Fruit fly (Drosophila melanogaster) whole organism, embryonic: ENCODE data around the gene CG4438.

Source experiments
- Adf1 ChIP-seq: fragments of 200-800 bp; sonication (Bioruptor generic); IDR thresholded peaks from 2 replicates; pipeline ENCODE4 v1.3.6; 2022; ENCODE audit warnings: missing biosample characterization, missing genetic modification characterization
- B-H2 ChIP-seq: fragments of 200-800 bp; sonication (Bioruptor generic); optimal IDR thresholded peaks from 2 replicates; lab custom pipeline; 2018; ENCODE audit warnings: missing biosample characterization, mild to moderate bottlenecking, missing genetic modification characterization
- CG10366 ChIP-seq: fragments of 200-800 bp; sonication (Bioruptor generic); IDR thresholded peaks from 2 replicates; pipeline ENCODE4 v1.3.6; 2022; ENCODE audit warnings: missing biosample characterization, missing genetic modification characterization
- CG10431 ChIP-seq: fragments of 200-800 bp; sonication (Bioruptor generic); optimal IDR thresholded peaks from 3 replicates; lab custom pipeline; 2018; ENCODE audit warnings: missing biosample characterization, mild to moderate bottlenecking, missing genetic modification characterization
- CG12236 ChIP-seq: fragments of 200-800 bp; sonication (Bioruptor generic); optimal IDR thresholded peaks from 2 replicates; lab custom pipeline; 2016; ENCODE audit warnings: missing biosample characterization, missing genetic modification characterization
- CG14441 ChIP-seq: fragments of 200-800 bp; sonication (Bioruptor generic); IDR thresholded peaks from 2 replicates; pipeline ENCODE4 v1.3.6; 2022; ENCODE audit warnings: missing biosample characterization, missing genetic modification characterization
- CG15011 ChIP-seq: fragments of 200-800 bp; sonication (Bioruptor generic); optimal IDR thresholded peaks from 3 replicates; lab custom pipeline; 2018; ENCODE audit warnings: missing biosample characterization, mild to moderate bottlenecking, missing genetic modification characterization
- CG15073 ChIP-seq: fragments of 200-800 bp; sonication (Bioruptor generic); optimal IDR thresholded peaks from 2 replicates; lab custom pipeline; 2016; ENCODE audit warnings: missing biosample characterization, missing genetic modification characterization
- CG18764 ChIP-seq: fragments of 200-800 bp; sonication (Bioruptor generic); optimal IDR thresholded peaks from 3 replicates; lab custom pipeline; 2016; ENCODE audit warnings: missing biosample characterization, missing genetic modification characterization
- CG2199 ChIP-seq: fragments of 200-800 bp; sonication (Bioruptor generic); IDR thresholded peaks from 3 replicates; pipeline ENCODE4 v1.3.6; 2022; ENCODE audit warnings: missing biosample characterization, missing genetic modification characterization
- CG31224 ChIP-seq: fragments of 200-800 bp; sonication (Bioruptor generic); IDR thresholded peaks from 2 replicates; pipeline ENCODE4 v1.3.6; 2022; ENCODE audit warnings: missing biosample characterization, missing genetic modification characterization
- CG3407 ChIP-seq: fragments of 200-800 bp; sonication (Bioruptor generic); optimal IDR thresholded peaks from 2 replicates; lab custom pipeline; 2018; ENCODE audit warnings: missing biosample characterization, mild to moderate bottlenecking, missing genetic modification characterization
- CG3838 ChIP-seq: fragments of 200-800 bp; sonication (Bioruptor generic); optimal IDR thresholded peaks from 3 replicates; lab custom pipeline; 2016; ENCODE audit warnings: missing biosample characterization, missing genetic modification characterization
- CG4328 ChIP-seq: fragments of 200-800 bp; sonication (Bioruptor generic); optimal IDR thresholded peaks from 3 replicates; lab custom pipeline; 2017; ENCODE audit warnings: missing biosample characterization, missing genetic modification reagents, missing genetic modification characterization
- CG4404 ChIP-seq: fragments of 200-800 bp; sonication (Bioruptor generic); IDR thresholded peaks from 2 replicates; pipeline ENCODE4 v1.3.6; 2022; ENCODE audit warnings: missing biosample characterization, missing genetic modification characterization
- CG4730 ChIP-seq: fragments of 200-800 bp; sonication (Bioruptor generic); IDR thresholded peaks from 2 replicates; pipeline ENCODE4 v1.3.6; 2022; ENCODE audit warnings: missing biosample characterization, missing genetic modification characterization
- CG6854 ChIP-seq: fragments of 200-800 bp; sonication (Bioruptor generic); optimal IDR thresholded peaks from 3 replicates; lab custom pipeline; 2017; ENCODE audit warnings: missing biosample characterization, mild to moderate bottlenecking, missing genetic modification characterization
- CG7963 ChIP-seq: fragments of 200-800 bp; sonication (Bioruptor generic); IDR thresholded peaks from 3 replicates; pipeline ENCODE4 v1.3.6; 2022; ENCODE audit warnings: missing biosample characterization, missing genetic modification characterization; ENCODE audit not compliant: partially characterized antibody
- CG8281 ChIP-seq: fragments of 200-800 bp; sonication (Bioruptor generic); optimal IDR thresholded peaks from 2 replicates; lab custom pipeline; 2018; ENCODE audit warnings: missing biosample characterization, mild to moderate bottlenecking, missing genetic modification characterization, moderate library complexity
- CG9609 ChIP-seq: fragments of 200-800 bp; sonication (Bioruptor generic); optimal IDR thresholded peaks from 3 replicates; lab custom pipeline; 2016; ENCODE audit warnings: missing biosample characterization, missing genetic modification characterization
- CG9727 ChIP-seq: fragments of 200-800 bp; sonication (Bioruptor generic); optimal IDR thresholded peaks from 3 replicates; lab custom pipeline; 2017; ENCODE audit warnings: missing biosample characterization, mild to moderate bottlenecking, missing genetic modification characterization
- Dbx ChIP-seq: fragments of 200-800 bp; sonication (Bioruptor generic); IDR thresholded peaks from 3 replicates; pipeline ENCODE4 v1.3.6; 2022; ENCODE audit warnings: missing biosample characterization, missing genetic modification characterization
- Hr78 ChIP-seq, 2 experiments: fragments of 200-800 bp in 1 of 2; fragments of >200 bp in 1 of 2; sonication (Bioruptor generic) in 1 of 2; optimal IDR thresholded peaks; 2 replicates each; lab custom pipeline; 2017 to 2019; ENCODE audit warnings: missing biosample characterization in 2 of 2, missing genetic modification characterization in 2 of 2, mild to moderate bottlenecking in 1 of 2, moderate library complexity in 1 of 2
- Kr ChIP-seq: fragments of 200-800 bp; sonication (Bioruptor generic); optimal IDR thresholded peaks from 2 replicates; lab custom pipeline; 2017; ENCODE audit warnings: missing biosample characterization, mild to moderate bottlenecking, missing genetic modification characterization
- Six4 ChIP-seq: fragments of 200-800 bp; sonication (Bioruptor generic); optimal IDR thresholded peaks from 2 replicates; lab custom pipeline; 2016; ENCODE audit warnings: missing biosample characterization, missing genetic modification characterization
- Spps ChIP-seq: fragments of 200-800 bp; sonication (Bioruptor generic); optimal IDR thresholded peaks from 2 replicates; lab custom pipeline; 2018; ENCODE audit warnings: missing biosample characterization, mild to moderate bottlenecking, missing genetic modification characterization
- Stat92E ChIP-seq, 3 experiments: fragments of >200 bp in 2 of 3; fragments of 200-800 bp in 1 of 3; sonication (Bioruptor generic) in 1 of 3; optimal IDR thresholded peaks; 2 replicates each; lab custom pipeline; 2017 to 2019; ENCODE audit warnings: missing biosample characterization in 3 of 3, missing genetic modification characterization in 3 of 3, mild to moderate bottlenecking in 1 of 3, moderate library complexity in 1 of 3
- Trl ChIP-seq, 3 experiments: fragments of >200 bp in 2 of 3; fragments of 200-800 bp in 1 of 3; sonication (Bioruptor generic) in 1 of 3; optimal IDR thresholded peaks; 2 replicates in 1 of 3; 3 replicates in 2 of 3; lab custom pipeline; 2016 to 2017; ENCODE audit warnings: missing biosample characterization in 1 of 3, missing genetic modification characterization in 1 of 3
- bowl ChIP-seq: fragments of 200-800 bp; sonication (Bioruptor generic); IDR thresholded peaks from 2 replicates; pipeline ENCODE4 v1.3.6; 2022; ENCODE audit warnings: missing biosample characterization, missing genetic modification characterization
- cad ChIP-seq: fragments of >200 bp; optimal IDR thresholded peaks from 2 replicates; lab custom pipeline; 2017; ENCODE audit warnings: missing biosample characterization, missing genetic modification characterization
- cato ChIP-seq: fragments of 200-800 bp; sonication (Bioruptor generic); optimal IDR thresholded peaks from 2 replicates; lab custom pipeline; 2016; ENCODE audit warnings: missing biosample characterization, missing genetic modification characterization, borderline replicate concordance
- chm ChIP-seq: fragments of 200-800 bp; sonication (Bioruptor generic); IDR thresholded peaks from 2 replicates; pipeline ENCODE4 v1.3.6; 2022; ENCODE audit warnings: missing biosample characterization, missing genetic modification characterization
- ci ChIP-seq: fragments of 200-800 bp; sonication (Bioruptor generic); IDR thresholded peaks from 3 replicates; pipeline ENCODE4 v1.3.6; 2022; ENCODE audit warnings: missing biosample characterization, missing genetic modification characterization
- crc ChIP-seq: fragments of 200-800 bp; sonication (Bioruptor generic); optimal IDR thresholded peaks from 2 replicates; lab custom pipeline; 2016; ENCODE audit warnings: missing biosample characterization, missing genetic modification characterization
- dati ChIP-seq: fragments of 200-800 bp; sonication (Bioruptor generic); IDR thresholded peaks from 2 replicates; pipeline ENCODE4 v1.3.6; 2022; ENCODE audit warnings: missing biosample characterization, missing genetic modification characterization
- emc ChIP-seq: fragments of 200-800 bp; sonication (Bioruptor generic); optimal IDR thresholded peaks from 2 replicates; lab custom pipeline; 2016; ENCODE audit warnings: missing biosample characterization, missing genetic modification characterization
- eve ChIP-seq, 2 experiments: fragments of >200 bp; optimal IDR thresholded peaks; 2 replicates each; lab custom pipeline; 2017; ENCODE audit warnings: missing biosample characterization in 2 of 2, missing genetic modification characterization in 2 of 2
- fru ChIP-seq: fragments of >200 bp; optimal IDR thresholded peaks from 2 replicates; lab custom pipeline; 2017
- klu ChIP-seq: fragments of 200-800 bp; sonication (Bioruptor generic); IDR thresholded peaks from 2 replicates; pipeline ENCODE4 v1.3.6; 2022; ENCODE audit warnings: missing biosample characterization, missing genetic modification characterization
- lmd ChIP-seq: fragments of 200-800 bp; sonication (Bioruptor generic); IDR thresholded peaks from 2 replicates; pipeline ENCODE4 v1.3.6; 2022; ENCODE audit warnings: missing biosample characterization, missing genetic modification characterization
- pum ChIP-seq: fragments of 200-800 bp; sonication (Bioruptor generic); optimal IDR thresholded peaks from 2 replicates; lab custom pipeline; 2016; ENCODE audit warnings: missing biosample characterization, missing genetic modification characterization
- sens-2 ChIP-seq: fragments of 200-800 bp; sonication (Bioruptor generic); IDR thresholded peaks from 2 replicates; pipeline ENCODE4 v1.3.6; 2022; ENCODE audit warnings: missing biosample characterization, missing genetic modification characterization
- slou ChIP-seq: fragments of 200-800 bp; sonication (Bioruptor generic); optimal IDR thresholded peaks from 3 replicates; lab custom pipeline; 2016; ENCODE audit warnings: missing biosample characterization, missing genetic modification characterization
- stwl ChIP-seq: fragments of 200-800 bp; sonication (Bioruptor generic); optimal IDR thresholded peaks from 3 replicates; lab custom pipeline; 2018; ENCODE audit warnings: missing biosample characterization, mild to moderate bottlenecking, missing genetic modification characterization, moderate library complexity
- sug ChIP-seq: fragments of 200-800 bp; optimal IDR thresholded peaks from 2 replicates; lab custom pipeline; 2019; ENCODE audit warnings: missing biosample characterization, mild to moderate bottlenecking, missing genetic modification characterization, moderate library complexity
- tll ChIP-seq, 2 experiments: fragments of 200-800 bp in 1 of 2; fragments of >200 bp in 1 of 2; sonication (Bioruptor generic) in 1 of 2; optimal IDR thresholded peaks; 2 replicates each; lab custom pipeline; 2017 to 2019; ENCODE audit warnings: missing biosample characterization in 2 of 2, missing genetic modification characterization in 2 of 2, mild to moderate bottlenecking in 1 of 2, moderate library complexity in 1 of 2
- toy ChIP-seq: fragments of 200-800 bp; sonication (Bioruptor generic); IDR thresholded peaks from 2 replicates; pipeline ENCODE4 v1.3.6; 2022; ENCODE audit warnings: missing biosample characterization, missing genetic modification characterization
- unc-4 ChIP-seq: fragments of 200-800 bp; sonication (Bioruptor generic); IDR thresholded peaks from 2 replicates; pipeline ENCODE4 v1.3.6; 2022; ENCODE audit warnings: missing biosample characterization, missing genetic modification characterization; ENCODE audit not compliant: partially characterized antibody
- wor ChIP-seq: fragments of 200-800 bp; sonication (Bioruptor generic); IDR thresholded peaks from 2 replicates; pipeline ENCODE4 v1.3.6; 2022; ENCODE audit warnings: missing biosample characterization, missing genetic modification characterization
- z ChIP-seq: fragments of 200-800 bp; sonication (Bioruptor generic); IDR thresholded peaks from 3 replicates; pipeline ENCODE4 v1.3.6; 2022; ENCODE audit warnings: missing biosample characterization, missing genetic modification characterization

Gene CG4438

dm6 chr2L:9430992-9431602, 33.3 kb upstream of the CG4438 start, which contains the start of the genes FucTB and scat (continued):
- TF ChIP-seq emc (peak; percentile 18), klu (GFP tag; lab: Robert Waterston, UW) (peak; percentile 91), pum (GFP tag; lab: Kevin White, UChicago) (peak; percentile 71), slou (GFP tag; lab: Kevin White, UChicago) (peak; percentile 88), Kr (GFP tag; lab: Kevin White, UChicago) (no peak), lmd (peak; percentile 92), wor (GFP tag; lab: Robert Waterston, UW) (peak; percentile 91), CG2199 (GFP tag; lab: Robert Waterston, UW) (no peak), cato (GFP tag; lab: Kevin White, UChicago) (peak; percentile 81), Trl (optimal IDR thresholded peaks at IDR 0.05; lab: Kevin White, UChicago) (no peak), Trl (GFP tag; optimal IDR thresholded peaks at IDR 0.05; lab: Kevin White, UChicago) (peak; percentile 60), CG3407 (GFP tag; lab: Kevin White, UChicago) (peak; percentile 80), CG3838 (GFP tag; lab: Kevin White, UChicago) (peak; percentile 35), sug (tag; lab: Kevin White, UChicago) (peak; percentile 87), CG9609 (peak; percentile 75), B-H2 (GFP tag; lab: Kevin White, UChicago) (peak; percentile 89), Dbx (peak; percentile 94), eve (GFP tag; optimal IDR thresholded peaks at IDR 0.05; lab: Kevin White, UChicago) (no peak), CG15073 (GFP tag; lab: Kevin White, UChicago) (peak; percentile 52), CG31224 (peak; percentile 85), CG18764 (GFP tag; lab: Kevin White, UChicago) (peak; percentile 98), CG15011 (GFP tag; lab: Kevin White, UChicago) (peak; percentile 57), CG4404 (GFP tag; lab: Robert Waterston, UW) (peak; percentile 96), CG14441 (GFP tag; lab: Robert Waterston, UW) (peak; percentile 93), dati (GFP tag; lab: Robert Waterston, UW) (peak; percentile 57; the same call in 1 of the 2 replicates), chm (GFP tag; lab: Robert Waterston, UW) (no peak), CG6854 (GFP tag; lab: Kevin White, UChicago) (peak; percentile 53), unc-4 (no peak; the same call in 1 of the 2 replicates), CG9727 (peak; percentile 96), CG4730 (GFP tag; lab: Robert Waterston, UW) (peak; percentile 86), cad (GFP tag; lab: Kevin White, UChicago) (no peak), CG8281 (tag; lab: Kevin White, UChicago) (peak; percentile 73), CG4328 (GFP tag; lab: Kevin White, UChicago) (peak; percentile 89), Six4 (GFP tag; lab: Kevin White, UChicago) (peak; percentile 85), Stat92E (GFP tag; optimal IDR thresholded peaks at IDR 0.05; lab: Kevin White, UChicago) (no peak), bowl (GFP tag; lab: Robert Waterston, UW) (peak; percentile 55; the same call in 1 of the 2 replicates), Hr78 (GFP tag; optimal IDR thresholded peaks at IDR 0.05; lab: Kevin White, UChicago) (no peak), CG10431 (GFP tag; lab: Kevin White, UChicago) (peak; percentile 65), fru (lab: Kevin White, UChicago) (no peak), Adf1 (GFP tag; lab: Robert Waterston, UW) (peak; percentile 63), toy (GFP tag; lab: Robert Waterston, UW) (peak; percentile 71), CG10366 (peak; percentile 89), CG12236 (GFP tag; lab: Kevin White, UChicago) (no peak), Spps (tag; lab: Kevin White, UChicago) (peak; percentile 67), sens-2 (GFP tag; lab: Robert Waterston, UW) (no peak), ci (GFP tag; lab: Robert Waterston, UW) (peak; percentile 85), crc (no peak), tll (GFP tag; optimal IDR thresholded peaks at IDR 0.05; lab: Kevin White, UChicago) (peak in 1 of 2 experiments; percentile 18), CG7963 (no peak), z (GFP tag; lab: Robert Waterston, UW) (0 out of 3 replicates have a peak, but pooled peaks have one; percentile 25), stwl (tag; lab: Kevin White, UChicago) (peak; percentile 71)
